Fruit fly (Drosophila melanogaster) ovary, adult (tissue): ENCODE data around the gene Tcs3.

ENCODE experiments used
- CG17801 ChIP-seq: fragments of 200-800 bp; optimal IDR thresholded peaks from 2 replicates; lab custom pipeline; 2019; ENCODE audit warnings: missing biosample characterization, mild to moderate bottlenecking, missing genetic modification characterization, moderate library complexity; ENCODE audit not compliant: partially characterized antibody

The Tcs3 gene

dm6 chr3L:16351770-16352429 lies at the start of gene Tcs3, which contains the start of gene Golgin104:
Tcs3 (plus strand) TSS chr3L:16351991.
Golgin104 (minus strand) TSS chr3L:16351951.
- no peak for TF ChIP-seq CG17801 (GFP tag; lab: Kevin White, UChicago)

DNA sequence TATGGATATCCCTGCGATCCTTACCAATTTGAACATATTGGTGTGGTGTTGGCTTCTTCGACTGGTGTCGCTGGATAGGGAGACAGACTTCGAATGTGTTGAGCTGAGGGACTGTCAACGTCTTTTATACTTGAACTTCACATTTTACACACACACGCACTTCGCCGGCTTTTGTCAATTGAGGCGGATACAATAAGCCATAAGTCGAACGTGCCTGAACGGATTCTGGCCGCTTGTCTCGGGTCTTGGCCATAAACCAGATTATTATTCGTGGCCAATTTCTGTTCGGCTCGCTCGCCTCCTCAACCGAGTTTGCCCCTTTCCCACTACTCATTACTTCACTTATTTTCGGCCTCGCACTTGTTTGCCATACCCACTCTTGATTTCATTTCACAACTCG lies 48.7 kb upstream of the Tcs3 start, which contains the start of gene CG13044:
CG13044 (minus strand) TSS at position 101 of the 400 bp plus-strand sequence.
- no peak for TF ChIP-seq CG17801 (GFP tag; lab: Kevin White, UChicago)

dm6 chr3L:16303982-16304381 lies 47.8 kb upstream of the Tcs3 start, which contains the start of gene CG43249:
CG43249 (plus strand) TSS chr3L:16304282.
- TF ChIP-seq CG17801 (GFP tag; lab: Kevin White, UChicago) = no peak

dm6 chr3L:16305820-16306650 lies 45.8 kb upstream of the Tcs3 start, which contains the start of the genes CG13043 and CG13063:
CG13043 (minus strand) TSS chr3L:16305870.
CG13063 (plus strand) TSS chr3L:16306600.
- TF ChIP-seq CG17801 (GFP tag; lab: Kevin White, UChicago) = no peak

DNA sequence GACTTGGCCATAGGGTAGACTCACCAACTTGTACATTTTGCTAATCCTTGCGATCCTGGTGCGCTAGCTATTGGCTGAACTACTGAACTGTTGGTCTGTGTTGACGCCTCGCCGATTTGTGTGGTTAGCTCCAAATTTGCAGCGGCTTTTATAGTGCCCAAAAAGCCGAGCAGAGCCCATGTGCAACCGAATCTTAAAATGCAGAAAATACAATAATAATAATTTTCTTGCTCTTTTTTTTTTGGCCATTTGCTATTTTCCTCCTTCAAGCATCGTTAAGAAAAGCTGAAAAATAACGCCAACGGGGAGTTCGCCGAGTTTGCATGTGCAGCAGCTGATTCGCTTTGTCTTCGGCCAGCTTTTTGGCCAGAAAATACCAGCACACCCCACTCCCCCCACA lies 43.4 kb upstream of the Tcs3 start, which contains the start of gene CG13042:
CG13042 (minus strand) TSS at position 101 of the 400 bp plus-strand sequence.
- no peak for TF ChIP-seq CG17801 (GFP tag; lab: Kevin White, UChicago)

- no peak for TF ChIP-seq CG17801 (GFP tag; lab: Kevin White, UChicago)
These were observed 41.8 kb upstream of the Tcs3 start for dm6 chr3L:16309972-16310371.

- no peak for TF ChIP-seq CG17801 (GFP tag; lab: Kevin White, UChicago)
These were observed 37.8 kb upstream of the Tcs3 start, which contains the start of gene CG13062 for dm6 chr3L:16313985-16314384. CG13062 (plus strand) TSS chr3L:16314285.

DNA sequence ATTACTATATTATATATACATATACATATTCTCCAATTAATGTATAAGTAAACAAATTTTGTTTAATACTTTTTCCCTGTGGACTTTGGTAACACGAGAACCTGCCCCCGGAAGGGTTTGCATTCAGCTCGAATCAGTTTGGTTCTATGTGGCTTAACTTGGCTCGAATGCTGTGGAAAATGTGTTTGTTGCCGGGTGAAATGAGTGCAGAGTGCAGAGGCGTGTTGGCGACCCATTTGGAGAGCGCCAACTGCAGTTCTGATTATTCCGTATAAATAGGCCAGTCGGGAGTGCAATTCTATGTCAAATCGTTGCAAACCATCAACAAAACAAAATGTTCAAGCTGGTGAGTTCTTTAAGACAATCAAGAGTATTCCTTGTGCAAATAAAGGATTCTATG lies 34.1 kb upstream of the Tcs3 start, which contains the start of gene Nplp3:
Nplp3 (plus strand) TSS at position 301 of the 400 bp plus-strand sequence.
- no peak for TF ChIP-seq CG17801 (GFP tag; lab: Kevin White, UChicago)

DNA sequence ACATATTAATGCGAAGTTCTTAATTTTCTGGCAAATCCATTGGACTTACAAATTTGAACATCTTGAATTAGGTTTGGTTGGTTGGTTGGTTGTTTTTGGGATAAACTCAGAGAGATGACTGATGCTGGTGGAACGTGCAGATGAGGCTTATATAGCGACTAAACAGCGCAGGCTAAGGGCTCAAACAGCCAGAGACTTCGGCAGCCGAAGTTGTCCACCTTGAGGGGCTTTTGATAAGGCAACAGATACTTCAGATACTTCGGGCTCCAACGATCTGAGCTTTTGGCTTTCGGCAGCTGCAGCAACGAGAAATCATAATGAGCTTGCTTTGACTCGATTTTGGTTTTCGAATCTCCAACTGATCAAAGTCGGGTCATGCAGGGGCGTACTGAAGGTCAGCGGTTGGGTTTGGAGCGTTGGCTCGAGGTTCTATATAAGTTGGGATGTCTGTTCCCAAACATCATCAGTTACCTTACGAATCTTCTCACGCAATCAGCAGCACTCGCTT lies 32.3 kb upstream of the Tcs3 start, which contains the start of the genes CG13041 and CG13060:
CG13041 (minus strand) TSS at position 128 of the 508 bp plus-strand sequence.
CG13060 (plus strand) TSS at position 458 of the 508 bp plus-strand sequence.
- no peak for TF ChIP-seq CG17801 (GFP tag; lab: Kevin White, UChicago)

DNA sequence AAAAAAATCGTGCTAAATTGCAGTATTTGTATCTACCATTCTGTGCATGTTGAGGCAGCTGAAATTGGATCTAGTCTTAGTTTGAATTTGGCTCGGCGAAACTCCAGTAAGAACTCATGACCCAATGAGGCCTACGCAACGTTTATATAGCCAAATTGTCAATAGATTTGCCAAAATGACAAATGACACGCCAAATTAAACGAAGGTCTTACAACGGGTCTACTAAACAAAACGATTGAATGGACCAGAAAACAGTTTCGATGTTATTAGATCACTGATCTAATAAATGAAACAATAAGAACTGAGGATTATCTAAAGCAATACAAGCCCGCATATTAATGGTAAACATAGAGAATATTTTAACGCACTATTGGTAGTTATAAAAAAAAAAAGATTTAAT lies 30.6 kb upstream of the Tcs3 start, which contains the start of gene CG42718:
CG42718 (minus strand) TSS at position 101 of the 400 bp plus-strand sequence.
- TF ChIP-seq CG17801 (GFP tag; lab: Kevin White, UChicago) = no peak

- TF ChIP-seq CG17801 (GFP tag; lab: Kevin White, UChicago) = no peak
These were observed 28.4 kb upstream of the Tcs3 start, which contains the start of gene CG13059 for dm6 chr3L:16323372-16323771. CG13059 (plus strand) TSS chr3L:16323672.

dm6 chr3L:16326657-16327056 lies 25.1 kb upstream of the Tcs3 start, which contains the start of the genes CG13040 and CG13039:
CG13040 (minus strand) TSS chr3L:16326757.
CG13039 (minus strand) TSS chr3L:16326762.
- TF ChIP-seq CG17801 (GFP tag; lab: Kevin White, UChicago) = no peak

dm6 chr3L:16327776-16328175 lies 24.0 kb upstream of the Tcs3 start, which contains the start of gene CG13038:
CG13038 (minus strand) TSS chr3L:16327893.
- TF ChIP-seq CG17801 (GFP tag; lab: Kevin White, UChicago) = no peak

dm6 chr3L:16328207-16328891 lies 23.4 kb upstream of the Tcs3 start, which contains the start of gene CG13058:
CG13058 (plus strand) TSS chr3L:16328841.
- no peak for TF ChIP-seq CG17801 (GFP tag; lab: Kevin White, UChicago)
